Worm (Caenorhabditis elegans): ENCODE measurements around the gene zipt-2.3.

The zipt-2.3 gene

ce11 chrII:13679775-13680320 is 35.8 kb downstream of the zipt-2.3 start:
- TF ChIP-seq tab-1 (GFP tag; IDR thresholded peaks at IDR 0.05) (no peak), klf-2 (GFP tag; conservative IDR thresholded peaks at IDR 0.05) (no peak), ref-1 (GFP tag; conservative IDR thresholded peaks at IDR 0.05) (no peak), cog-1 (tag; optimal IDR thresholded peaks at IDR 0.05) (no peak), med-1 (GFP tag; optimal IDR thresholded peaks at IDR 0.05; ENCODE audit: insufficient read depth) (no peak), flt-1 (GFP tag; IDR thresholded peaks at IDR 0.05) (no peak), ztf-29 (GFP tag; IDR thresholded peaks at IDR 0.05) (no peak), ztf-23 (GFP tag; IDR thresholded peaks at IDR 0.05) (no peak), T22C8.4 (GFP tag; IDR thresholded peaks at IDR 0.05) (no peak)

ce11 chrII:13678555-13679119 is 37.0 kb downstream of the zipt-2.3 start:
- no peak for TF ChIP-seq klf-2 (GFP tag; conservative IDR thresholded peaks at IDR 0.05)
- TF ChIP-seq cog-1 (tag; optimal IDR thresholded peaks at IDR 0.05), result no peak
- TF ChIP-seq tab-1 (GFP tag; IDR thresholded peaks at IDR 0.05), result no peak
- no peak for TF ChIP-seq T22C8.4 (GFP tag; IDR thresholded peaks at IDR 0.05)
- TF ChIP-seq ref-1 (GFP tag; conservative IDR thresholded peaks at IDR 0.05), result no peak
- no peak for TF ChIP-seq ztf-29 (GFP tag; IDR thresholded peaks at IDR 0.05)
- TF ChIP-seq ztf-23 (GFP tag; IDR thresholded peaks at IDR 0.05), result no peak
- TF ChIP-seq flt-1 (GFP tag; IDR thresholded peaks at IDR 0.05), result no peak
- no peak for TF ChIP-seq med-1 (GFP tag; optimal IDR thresholded peaks at IDR 0.05; ENCODE audit: insufficient read depth)

- TF ChIP-seq ref-1 (GFP tag; conservative IDR thresholded peaks at IDR 0.05), result no peak
- no peak for TF ChIP-seq klf-2 (GFP tag; conservative IDR thresholded peaks at IDR 0.05)
Observed at ce11 chrII:13677927-13678326, 37.8 kb downstream of the zipt-2.3 start.

- TF ChIP-seq ztf-29 (GFP tag; IDR thresholded peaks at IDR 0.05) (no peak), tab-1 (GFP tag; IDR thresholded peaks at IDR 0.05) (no peak), ref-1 (GFP tag; conservative IDR thresholded peaks at IDR 0.05) (no peak), flt-1 (GFP tag; IDR thresholded peaks at IDR 0.05) (no peak), T22C8.4 (GFP tag; IDR thresholded peaks at IDR 0.05) (no peak), ztf-23 (GFP tag; IDR thresholded peaks at IDR 0.05) (no peak), cog-1 (tag; optimal IDR thresholded peaks at IDR 0.05) (no peak), med-1 (GFP tag; optimal IDR thresholded peaks at IDR 0.05; ENCODE audit: insufficient read depth) (no peak), klf-2 (GFP tag; conservative IDR thresholded peaks at IDR 0.05) (no peak)
Observed at ce11 chrII:13675212-13675611, 40.5 kb downstream of the zipt-2.3 start.

ce11 chrII:13673605-13674193 is 42.0 kb downstream of the zipt-2.3 start:
- TF ChIP-seq ztf-29 (GFP tag; IDR thresholded peaks at IDR 0.05) (no peak), med-1 (GFP tag; optimal IDR thresholded peaks at IDR 0.05; ENCODE audit: insufficient read depth) (no peak)

- TF ChIP-seq ref-1 (GFP tag; conservative IDR thresholded peaks at IDR 0.05) (no peak), cog-1 (tag; optimal IDR thresholded peaks at IDR 0.05) (no peak), klf-2 (GFP tag; conservative IDR thresholded peaks at IDR 0.05) (no peak), med-1 (GFP tag; optimal IDR thresholded peaks at IDR 0.05; ENCODE audit: insufficient read depth) (no peak), tab-1 (GFP tag; IDR thresholded peaks at IDR 0.05) (no peak), ztf-29 (GFP tag; IDR thresholded peaks at IDR 0.05) (no peak), ztf-23 (GFP tag; IDR thresholded peaks at IDR 0.05) (no peak), flt-1 (GFP tag; IDR thresholded peaks at IDR 0.05) (no peak), T22C8.4 (GFP tag; IDR thresholded peaks at IDR 0.05) (no peak)
Observed at ce11 chrII:13672057-13672456, 43.6 kb downstream of the zipt-2.3 start.

ce11 chrII:13670707-13671295 is 44.9 kb downstream of the zipt-2.3 start:
- TF ChIP-seq T22C8.4 (GFP tag; IDR thresholded peaks at IDR 0.05) (no peak), cog-1 (tag; optimal IDR thresholded peaks at IDR 0.05) (no peak), flt-1 (GFP tag; IDR thresholded peaks at IDR 0.05) (no peak), klf-2 (GFP tag; conservative IDR thresholded peaks at IDR 0.05) (no peak)

- TF ChIP-seq ztf-23 (GFP tag; IDR thresholded peaks at IDR 0.05) (no peak), ref-1 (GFP tag; conservative IDR thresholded peaks at IDR 0.05) (no peak), flt-1 (GFP tag; IDR thresholded peaks at IDR 0.05) (no peak), klf-2 (GFP tag; conservative IDR thresholded peaks at IDR 0.05) (no peak), med-1 (GFP tag; optimal IDR thresholded peaks at IDR 0.05; ENCODE audit: insufficient read depth) (no peak), cog-1 (tag; optimal IDR thresholded peaks at IDR 0.05) (no peak), T22C8.4 (GFP tag; IDR thresholded peaks at IDR 0.05) (no peak), ztf-29 (GFP tag; IDR thresholded peaks at IDR 0.05) (no peak), tab-1 (GFP tag; IDR thresholded peaks at IDR 0.05) (no peak; the same call in 1 of the 2 replicates)
Observed at ce11 chrII:13668844-13669441, 46.7 kb downstream of the zipt-2.3 start, which contains the start of gene C31C9.7. TSS of gene C31C9.7 (plus strand) at chrII:13669104.

ce11 chrII:13664993-13665680 is 50.5 kb downstream of the zipt-2.3 start:
- TF ChIP-seq cog-1 (tag; optimal IDR thresholded peaks at IDR 0.05) (no peak), med-1 (GFP tag; optimal IDR thresholded peaks at IDR 0.05; ENCODE audit: insufficient read depth) (no peak), ref-1 (GFP tag; conservative IDR thresholded peaks at IDR 0.05) (no peak), ztf-23 (GFP tag; IDR thresholded peaks at IDR 0.05) (no peak), ztf-29 (GFP tag; IDR thresholded peaks at IDR 0.05) (no peak), T22C8.4 (GFP tag; IDR thresholded peaks at IDR 0.05) (no peak)

All from whole organism, midembryonic.